Fruit fly (Drosophila melanogaster) whole organism: ENCODE measurements around the gene grn.

Source experiments
- CG8478 ChIP-seq: fragments of >200 bp; optimal IDR thresholded peaks from 2 replicates; lab custom pipeline; 2018; ENCODE audit warnings: inconsistent platforms
- Dll ChIP-seq: fragments of >200 bp; optimal IDR thresholded peaks from 2 replicates; lab custom pipeline; 2017
- EcR ChIP-seq, 2 experiments: fragments of >200 bp; optimal IDR thresholded peaks; 2 replicates each; lab custom pipeline; 2017; ENCODE audit warnings: missing biosample characterization in 2 of 2, missing genetic modification characterization in 2 of 2, missing genetic modification reagents in 2 of 2
- pan ChIP-seq: fragments of >200 bp; optimal IDR thresholded peaks from 2 replicates; lab custom pipeline; 2017
- psq ChIP-seq: fragments of >200 bp; optimal IDR thresholded peaks from 2 replicates; lab custom pipeline; 2017
- usp ChIP-seq: fragments of >200 bp; optimal IDR thresholded peaks from 2 replicates; lab custom pipeline; 2017; ENCODE audit warnings: missing biosample characterization, missing genetic modification characterization, mixed read lengths

- TF ChIP-seq EcR (GFP tag; optimal IDR thresholded peaks at IDR 0.05; lab: Kevin White, UChicago) (no peak), usp (GFP tag; lab: Kevin White, UChicago) (no peak), Dll (lab: Kevin White, UChicago) (no peak), psq (lab: Kevin White, UChicago) (no peak), pan (lab: Kevin White, UChicago) (no peak), CG8478 (lab: Kevin White, UChicago) (no peak)
These were observed 15.9 kb upstream of the grn start for dm6 chr3R:8197137-8197536.
